Worm (Caenorhabditis elegans): ENCODE data around the gene hpo-31.

DNA sequence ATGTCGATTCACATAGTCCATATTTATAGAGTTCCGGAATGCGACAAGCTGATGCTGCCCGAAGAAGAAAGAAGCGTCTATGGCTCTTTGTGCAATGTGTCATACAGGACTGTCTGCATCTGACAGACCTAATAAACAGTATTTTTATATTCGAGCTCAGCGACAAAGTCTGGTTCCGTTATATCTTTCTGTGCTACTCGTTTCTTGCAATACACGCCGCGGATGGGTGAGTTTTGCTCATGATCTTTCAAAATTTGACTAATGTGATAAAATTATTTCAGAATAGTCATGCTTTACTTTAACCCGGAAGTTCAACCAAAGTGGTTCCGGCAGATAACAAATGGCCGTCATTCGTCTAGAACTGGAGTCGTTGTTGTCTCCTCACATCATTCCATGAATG is 40.8 kb downstream of the hpo-31 start:
- no peak for TF ChIP-seq nhr-11 (tag; optimal IDR thresholded peaks at IDR 0.05)
- no peak for TF ChIP-seq pros-1 (tag; optimal IDR thresholded peaks at IDR 0.05)
